Worm (Caenorhabditis elegans) whole organism, L4/young adult: ENCODE results near the gene Y54F10AM.8.

Experiments used
- W03F9.2 ChIP-seq: fragments of 150-350 bp; optimal IDR thresholded peaks from 2 replicates; lab custom pipeline; 2014; ENCODE audit warnings: missing biosample characterization, missing genetic modification characterization
- dao-5 ChIP-seq: sonication (generic microtip); optimal IDR thresholded peaks from 2 replicates; lab custom pipeline; 2016; ENCODE audit warnings: missing genotype, missing genetic modification characterization, moderate library complexity, missing compliant biosample characterization
- him-1 ChIP-seq: sonication (generic microtip); optimal IDR thresholded peaks from 2 replicates; lab custom pipeline; 2016; ENCODE audit warnings: missing genotype, missing genetic modification reagents, missing genetic modification characterization, missing compliant biosample characterization

DNA sequence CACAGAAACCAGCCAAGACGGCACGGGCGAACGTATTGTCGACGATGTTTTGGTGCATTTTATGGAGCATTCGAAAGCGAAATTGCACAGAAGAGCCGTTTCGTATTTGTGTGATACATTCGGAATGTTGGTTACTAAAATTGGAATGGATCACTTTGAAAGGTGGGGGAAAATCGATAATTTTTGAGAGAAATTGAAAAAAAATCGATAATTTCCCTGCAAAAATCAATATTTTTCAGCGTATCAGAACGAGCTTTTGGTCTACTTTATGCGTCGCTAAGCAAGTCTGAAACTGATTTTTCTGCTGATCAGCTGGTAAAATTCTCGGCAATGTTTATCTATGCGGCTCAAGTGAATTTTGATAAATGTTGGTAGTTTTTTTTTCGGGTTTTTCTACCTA, 25.0 kb downstream of the Y54F10AM.8 start:
- TF ChIP-seq dao-5 (tag; lab: Kevin White, UChicago), result no peak
- no peak for TF ChIP-seq him-1 (tag; lab: Kevin White, UChicago)
- TF ChIP-seq W03F9.2 (tag; lab: Kevin White, UChicago), result no peak
